Worm (Caenorhabditis elegans) whole organism, young adult: ENCODE data around the gene zfp-3.
"Not testable (repeated sequence)": the region's sequence is repeated elsewhere in the genome, so short reads cannot be mapped to it uniquely, and the experiment has no call there.

Experiments used
- B0019.2 ChIP-seq: fragments of 200-800 bp; sonication (Bioruptor generic); conservative IDR thresholded peaks from 2 replicates; pipeline ENCODE4 v1.3.6; 2022; ENCODE audit warnings: missing genetic modification reagents, missing genetic modification characterization, missing compliant biosample characterization
- F22D6.2 ChIP-seq: sonication (generic microtip); optimal IDR thresholded peaks from 2 replicates; lab custom pipeline; 2016; ENCODE audit warnings: mild to moderate bottlenecking, missing genetic modification characterization, missing compliant biosample characterization
- K11D2.4 ChIP-seq: fragments of 200-800 bp; sonication (Bioruptor generic); IDR thresholded peaks from 2 replicates; pipeline ENCODE4 v1.3.6; 2022; ENCODE audit warnings: missing genetic modification reagents, missing genetic modification characterization, missing compliant biosample characterization
- K12H6.12 ChIP-seq: fragments of 200-800 bp; sonication (Bioruptor generic); optimal IDR thresholded peaks from 2 replicates; lab custom pipeline; 2018; ENCODE audit warnings: mild to moderate bottlenecking, missing genetic modification characterization, missing compliant biosample characterization
- akir-1 ChIP-seq: fragments of 200-800 bp; sonication (Bioruptor generic); optimal IDR thresholded peaks from 2 replicates; lab custom pipeline; 2018; ENCODE audit warnings: mild to moderate bottlenecking, missing genetic modification characterization, moderate library complexity, missing compliant biosample characterization
- atf-7 ChIP-seq: sonication (generic microtip); optimal IDR thresholded peaks from 2 replicates; lab custom pipeline; 2017; ENCODE audit warnings: mild to moderate bottlenecking, missing genetic modification characterization, missing compliant biosample characterization
- athp-1 ChIP-seq: sonication (generic microtip); optimal IDR thresholded peaks from 2 replicates; lab custom pipeline; 2017; ENCODE audit warnings: mild to moderate bottlenecking, missing genetic modification characterization, missing compliant biosample characterization
- cebp-1 ChIP-seq, 2 experiments: fragments of 200-800 bp in 1 of 2; sonication (Bioruptor generic) in 1 of 2; sonication (generic microtip) in 1 of 2; IDR thresholded peaks in 1 of 2; optimal IDR thresholded peaks in 1 of 2; 2 replicates each; pipeline versions ENCODE4 v1.3.6 to Lab custom; 2017 to 2022; ENCODE audit warnings: missing compliant biosample characterization in 2 of 2, missing genetic modification characterization in 2 of 2, mild to moderate bottlenecking in 1 of 2, missing genetic modification reagents in 1 of 2, moderate library complexity in 1 of 2
- ceh-91 ChIP-seq: fragments of 200-800 bp; sonication (Bioruptor generic); IDR thresholded peaks from 2 replicates; pipeline ENCODE4 v1.3.6; 2022; ENCODE audit warnings: missing genetic modification reagents, missing genetic modification characterization, missing compliant biosample characterization
- dox-1 ChIP-seq: fragments of 200-800 bp; sonication (Bioruptor generic); IDR thresholded peaks from 2 replicates; pipeline ENCODE4 v1.3.6; 2022; ENCODE audit warnings: missing genetic modification reagents, missing genetic modification characterization, missing compliant biosample characterization
- efl-1 ChIP-seq: fragments of 150-350 bp; optimal IDR thresholded peaks from 2 replicates; lab custom pipeline; 2014; ENCODE audit warnings: missing biosample characterization, missing genetic modification reagents, missing genetic modification characterization
- ets-4 ChIP-seq: fragments of 200-800 bp; sonication (Bioruptor generic); optimal IDR thresholded peaks from 2 replicates; lab custom pipeline; 2018; ENCODE audit warnings: mild to moderate bottlenecking, missing genetic modification characterization, missing compliant biosample characterization
- hlh-12 ChIP-seq: sonication (generic microtip); optimal IDR thresholded peaks from 2 replicates; lab custom pipeline; 2016; ENCODE audit warnings: missing genetic modification characterization, missing compliant biosample characterization
- hmg-1.2 ChIP-seq: fragments of 200-800 bp; sonication (Bioruptor generic); IDR thresholded peaks from 2 replicates; pipeline ENCODE4 v1.3.6; 2022; ENCODE audit warnings: missing genetic modification reagents, missing genetic modification characterization, missing compliant biosample characterization
- lin-40 ChIP-seq: sonication (generic microtip); optimal IDR thresholded peaks from 2 replicates; lab custom pipeline; 2016; ENCODE audit warnings: missing genetic modification characterization, mild to moderate bottlenecking, missing compliant biosample characterization, missing genotype, missing genetic modification reagents
- lir-1 ChIP-seq: fragments of 200-800 bp; sonication (Bioruptor generic); conservative IDR thresholded peaks from 2 replicates; pipeline ENCODE4 v1.3.6; 2022; ENCODE audit warnings: missing genetic modification reagents, missing genetic modification characterization, missing compliant biosample characterization
- madf-8 ChIP-seq: fragments of 200-800 bp; sonication (Bioruptor generic); conservative IDR thresholded peaks from 2 replicates; pipeline ENCODE4 v1.3.6; 2022; ENCODE audit warnings: missing genetic modification reagents, missing genetic modification characterization, missing compliant biosample characterization
- pbrm-1 ChIP-seq: fragments of 200-800 bp; sonication (Bioruptor generic); IDR thresholded peaks from 2 replicates; pipeline ENCODE4 v1.3.6; 2022; ENCODE audit warnings: missing genetic modification reagents, missing genetic modification characterization, missing compliant biosample characterization
- rcor-1 ChIP-seq: fragments of 200-800 bp; sonication (Bioruptor generic); IDR thresholded peaks from 2 replicates; pipeline ENCODE4 v1.3.6; 2022; ENCODE audit warnings: missing genetic modification reagents, missing genetic modification characterization, missing compliant biosample characterization
- rpc-1 ChIP-seq, 2 experiments: fragments of 150-350 bp in 1 of 2; sonication (generic microtip) in 1 of 2; optimal IDR thresholded peaks; 2 replicates each; lab custom pipeline; 2014 to 2018; ENCODE audit warnings: missing biosample characterization in 1 of 2, missing genetic modification characterization in 1 of 2, missing genetic modification reagents in 1 of 2, missing genotype in 1 of 2
- sdz-38 ChIP-seq: sonication (generic microtip); optimal IDR thresholded peaks from 2 replicates; lab custom pipeline; 2016; ENCODE audit warnings: missing genotype, missing genetic modification characterization, missing compliant biosample characterization
- snpc-3.4 ChIP-seq: sonication (generic microtip); optimal IDR thresholded peaks from 2 replicates; lab custom pipeline; 2017; ENCODE audit warnings: missing genetic modification characterization, mild to moderate bottlenecking, missing compliant biosample characterization, antibody characterized with exemption, moderate library complexity, missing genotype, missing genetic modification reagents
- somi-1 ChIP-seq: fragments of 200-800 bp; sonication (Bioruptor generic); optimal IDR thresholded peaks from 2 replicates; lab custom pipeline; 2018; ENCODE audit warnings: mild to moderate bottlenecking, missing genetic modification characterization, missing compliant biosample characterization
- sptf-2 ChIP-seq: fragments of 200-800 bp; sonication (Bioruptor generic); optimal IDR thresholded peaks from 2 replicates; lab custom pipeline; 2018; ENCODE audit warnings: mild to moderate bottlenecking, missing genetic modification characterization, missing compliant biosample characterization
- xnd-1 ChIP-seq: sonication (generic microtip); optimal IDR thresholded peaks from 2 replicates; lab custom pipeline; 2016; ENCODE audit warnings: missing genotype, missing genetic modification reagents, missing genetic modification characterization, missing compliant biosample characterization
- zfh-2 ChIP-seq: fragments of 200-800 bp; sonication (Bioruptor generic); conservative IDR thresholded peaks from 2 replicates; pipeline ENCODE4 v1.3.6; 2022; ENCODE audit warnings: missing genetic modification reagents, missing genetic modification characterization, missing compliant biosample characterization

zfp-3 gene

DNA sequence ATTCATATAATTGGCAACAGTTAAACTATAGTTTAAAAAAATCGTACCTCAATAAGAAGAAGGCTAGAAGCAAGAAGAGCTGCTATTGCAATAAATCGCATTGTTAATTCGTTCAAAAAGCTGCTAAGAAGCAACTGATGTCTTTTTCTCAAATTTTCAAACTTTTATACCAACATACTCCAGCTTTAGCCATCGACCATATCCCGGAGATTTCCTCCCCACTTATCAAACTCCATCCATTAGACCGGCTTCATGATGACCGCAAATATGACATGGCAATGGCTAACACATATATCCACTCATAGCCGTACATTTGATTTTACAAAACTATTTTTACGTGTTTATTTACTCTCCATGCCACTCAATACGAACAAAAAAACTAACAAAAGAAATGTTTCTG, 35.9 kb downstream of the zfp-3 start, which contains the start of gene abu-2:
TSS of gene abu-2 (minus strand) at position 101 of the 400 bp plus-strand sequence.
- no peak for TF ChIP-seq ceh-91 (GFP tag; lab: Robert Waterston, UW)

- TF ChIP-seq B0019.2 (GFP tag; lab: Robert Waterston, UW) = no peak
Measured at ce11 chrX:1409224-1409623, 37.2 kb downstream of the zfp-3 start.

ce11 chrX:1403971-1404370, 42.5 kb downstream of the zfp-3 start, which contains the start of gene ZK402.1:
TSS of gene ZK402.1 (plus strand) at chrX:1404271.
- TF ChIP-seq hmg-1.2 (GFP tag; lab: Robert Waterston, UW); dox-1 (GFP tag; lab: Robert Waterston, UW); sdz-38 (tag; lab: Kevin White, UChicago): not testable (repeated sequence)

ce11 chrX:1403444-1403843, 43.0 kb downstream of the zfp-3 start, which contains the start of gene ZK402.2:
TSS of gene ZK402.2 (plus strand) at chrX:1403744.
- not testable (repeated sequence) for TF ChIP-seq hlh-12 (tag; lab: Kevin White, UChicago); rcor-1 (GFP tag; lab: Robert Waterston, UW); akir-1 (GFP tag; lab: Kevin White, UChicago)

DNA sequence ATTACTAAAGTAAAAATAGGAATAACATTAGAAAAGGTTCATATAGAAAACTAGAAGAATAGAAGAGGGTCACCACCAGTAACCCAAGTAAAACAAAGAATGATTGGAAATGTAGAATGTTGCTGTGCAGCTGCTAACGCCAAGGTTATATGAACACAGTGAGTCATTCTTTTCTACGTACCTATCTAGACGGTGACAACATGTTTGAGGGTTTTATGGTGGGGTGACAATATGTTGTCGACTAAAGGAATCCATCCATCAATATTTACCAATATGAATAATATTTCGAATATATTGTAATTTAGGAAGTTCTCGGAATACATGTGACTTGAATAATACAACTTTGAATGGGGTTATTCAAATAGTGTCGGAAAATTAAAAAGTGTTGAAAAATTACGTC, 45.2 kb downstream of the zfp-3 start, which contains the start of gene ZK402.5:
TSS of gene ZK402.5 (minus strand) at position 101 of the 400 bp plus-strand sequence.
- no peak for TF ChIP-seq zfh-2
- TF ChIP-seq sptf-2 (GFP tag; lab: Kevin White, UChicago) = no peak

- 0 out of 2 replicates have a peak, but pooled peaks have one; percentile 32 for TF ChIP-seq madf-8 (GFP tag; lab: Robert Waterston, UW)
- TF ChIP-seq xnd-1 (tag; lab: Kevin White, UChicago) = peak; percentile 30
- TF ChIP-seq efl-1 = peak; percentile 51
- no peak for TF ChIP-seq pbrm-1
Measured at ce11 chrX:1397516-1397915, 48.9 kb downstream of the zfp-3 start, which contains the start of gene H39E20.1. TSS of gene H39E20.1 (minus strand) at chrX:1397616.

ce11 chrX:1395793-1396192, 50.6 kb downstream of the zfp-3 start:
- TF ChIP-seq cebp-1 (GFP tag; IDR thresholded peaks at IDR 0.05; lab: Robert Waterston, UW) (no peak), cebp-1 (tag; optimal IDR thresholded peaks at IDR 0.05; lab: Kevin White, UChicago) (peak; percentile 32), somi-1 (GFP tag; lab: Kevin White, UChicago) (peak; percentile 38), atf-7 (tag; lab: Kevin White, UChicago) (peak; percentile 51), lir-1 (GFP tag; lab: Robert Waterston, UW) (0 out of 2 replicates have a peak, but pooled peaks have one; percentile 8), snpc-3.4 (no peak), ets-4 (GFP tag; lab: Kevin White, UChicago) (no peak), lin-40 (tag; lab: Kevin White, UChicago) (peak; percentile 27), F22D6.2 (tag; lab: Kevin White, UChicago) (no peak), K11D2.4 (GFP tag; lab: Robert Waterston, UW) (0 out of 2 replicates have a peak, but pooled peaks have one; percentile 32), K12H6.12 (peak; percentile 30)

DNA sequence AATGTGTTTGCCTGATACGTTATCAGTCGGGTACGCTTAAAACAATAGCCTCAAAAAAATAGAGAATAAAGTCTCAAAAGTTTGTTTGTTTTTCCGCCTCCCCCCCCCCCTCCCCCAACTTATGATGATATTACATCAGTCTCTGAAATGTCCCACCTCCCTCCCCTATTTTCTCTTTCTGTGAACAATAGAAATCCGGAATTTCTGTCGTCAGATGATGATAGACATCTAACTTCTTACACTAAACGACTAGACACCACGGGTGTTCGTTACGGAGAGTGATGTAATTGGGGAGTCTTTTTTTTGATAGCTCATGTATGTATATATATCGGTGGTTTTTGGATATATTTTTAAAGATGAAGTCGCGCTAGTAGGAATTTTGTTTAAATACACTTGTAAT, 52.0 kb downstream of the zfp-3 start:
- no peak for TF ChIP-seq athp-1
- TF ChIP-seq rpc-1 (optimal IDR thresholded peaks at IDR 0.05; lab: Kevin White, UChicago) = no peak
- no peak for TF ChIP-seq rpc-1 (tag; optimal IDR thresholded peaks at IDR 0.05; lab: Kevin White, UChicago)
- no peak for TF ChIP-seq rcor-1 (GFP tag; lab: Robert Waterston, UW)
